Worm (Caenorhabditis elegans): ENCODE results near the gene nhr-135.
"Not testable (repeated sequence)": the region's sequence is repeated elsewhere in the genome, so short reads cannot be mapped to it uniquely, and the experiment has no call there.

nhr-135 gene

ce11 chrV:7060396-7060795 lies 33.2 kb downstream of the nhr-135 start, which contains the start of the genes Y57E12AL.6 and Y57E12AL.1 (continued):
- TF ChIP-seq D2030.7 (GFP tag; IDR thresholded peaks at IDR 0.05), result peak; percentile 65
- no peak for TF ChIP-seq ceh-79 (tag; optimal IDR thresholded peaks at IDR 0.05)
- TF ChIP-seq lin-35 (GFP tag; optimal IDR thresholded peaks at IDR 0.05), result peak; percentile 54 to 81 (median 55)
- TF ChIP-seq ztf-25 (GFP tag; IDR thresholded peaks at IDR 0.05), result no peak
- peak; percentile 45 for TF ChIP-seq dpl-1 (GFP tag; optimal IDR thresholded peaks at IDR 0.05)
- 0 out of 2 replicates have a peak, but pooled peaks have one; percentile 19 for TF ChIP-seq Y67H2A.10 (GFP tag; conservative IDR thresholded peaks at IDR 0.05)
- TF ChIP-seq pha-4 (tag; optimal IDR thresholded peaks at IDR 0.05), result peak; percentile 38
- no peak for TF ChIP-seq ztf-3 (GFP tag; optimal IDR thresholded peaks at IDR 0.05)
- TF ChIP-seq tlf-1 (GFP tag; optimal IDR thresholded peaks at IDR 0.05), result peak; percentile 59
- peak; percentile 16 for TF ChIP-seq mel-28 (tag; optimal IDR thresholded peaks at IDR 0.05; ENCODE audit: borderline replicate concordance)
- no peak for TF ChIP-seq F39B2.1 (GFP tag; IDR thresholded peaks at IDR 0.05)
- no peak for TF ChIP-seq nfya-2 (GFP tag; IDR thresholded peaks at IDR 0.05)
- TF ChIP-seq nhr-179 (tag; optimal IDR thresholded peaks at IDR 0.05), result no peak
- peak; percentile 49 for TF ChIP-seq madf-10 (tag; optimal IDR thresholded peaks at IDR 0.05)
- TF ChIP-seq F37B4.10 (GFP tag; IDR thresholded peaks at IDR 0.05), result no peak
- TF ChIP-seq Y53F4B.3 (GFP tag; IDR thresholded peaks at IDR 0.05), result no peak
- no peak for TF ChIP-seq nfya-1 (tag; optimal IDR thresholded peaks at IDR 0.05; ENCODE audit: borderline replicate concordance, insufficient read depth)
- TF ChIP-seq ekl-4 (GFP tag; IDR thresholded peaks at IDR 0.05), result peak; percentile 45; the same call in 1 of the 2 replicates
- peak; percentile 48 for TF ChIP-seq repo-1 (tag; optimal IDR thresholded peaks at IDR 0.05)
- no peak for TF ChIP-seq unc-130 (GFP tag; optimal IDR thresholded peaks at IDR 0.05)
- TF ChIP-seq sptf-2 (GFP tag; optimal IDR thresholded peaks at IDR 0.05), result no peak
- no peak for TF ChIP-seq aptf-2 (GFP tag; conservative IDR thresholded peaks at IDR 0.05)
- peak; percentile 87 for TF ChIP-seq dox-1 (GFP tag; IDR thresholded peaks at IDR 0.05)
- peak; percentile 65; the same call in 1 of the 2 replicates for TF ChIP-seq B0336.3 (GFP tag; IDR thresholded peaks at IDR 0.05)
- peak; percentile 46 for TF ChIP-seq tbp1 (GFP tag; optimal IDR thresholded peaks at IDR 0.05)
- no peak for TF ChIP-seq nhr-27 (tag; optimal IDR thresholded peaks at IDR 0.05)
- no peak for TF ChIP-seq B0019.2 (GFP tag; conservative IDR thresholded peaks at IDR 0.05)
- no peak for TF ChIP-seq hrde-1 (tag; optimal IDR thresholded peaks at IDR 0.05; ENCODE audit: borderline replicate concordance)
- TF ChIP-seq atf-7 (tag; optimal IDR thresholded peaks at IDR 0.05), result peak; percentile 33
- no peak for TF ChIP-seq bed-1 (GFP tag; IDR thresholded peaks at IDR 0.05)

ce11 chrV:7059350-7059749 lies 34.2 kb downstream of the nhr-135 start, which contains the start of gene mdt-6:
Gene mdt-6 (minus strand): TSS chrV:7059624.
- TF ChIP-seq hsf-1 (GFP tag; IDR thresholded peaks at IDR 0.05), result 0 out of 2 replicates have a peak, but pooled peaks have one; percentile 31
- TF ChIP-seq madf-6 (GFP tag; IDR thresholded peaks at IDR 0.05), result peak; percentile 51; the same call in 1 of the 2 replicates
- TF ChIP-seq hmg-1.2 (GFP tag; IDR thresholded peaks at IDR 0.05), result no peak
- TF ChIP-seq ekl-4 (GFP tag; IDR thresholded peaks at IDR 0.05), result peak; percentile 13; the same call in 1 of the 2 replicates
- TF ChIP-seq lin-54 (GFP tag; optimal IDR thresholded peaks at IDR 0.05), result peak; percentile 18
- TF ChIP-seq lin-26 (GFP tag; IDR thresholded peaks at IDR 0.05), result no peak
- TF ChIP-seq efl-1 (GFP tag; optimal IDR thresholded peaks at IDR 0.05), result no peak
- TF ChIP-seq B0336.3 (GFP tag; IDR thresholded peaks at IDR 0.05), result peak; percentile 53

- TF ChIP-seq F57C9.4 (tag; optimal IDR thresholded peaks at IDR 0.05); K12H6.12 (tag; optimal IDR thresholded peaks at IDR 0.05); nfya-2 (GFP tag; IDR thresholded peaks at IDR 0.05): not testable (repeated sequence)
Observed at ce11 chrV:7057795-7058194, 35.8 kb downstream of the nhr-135 start, which contains the start of gene Y57E12AL.2. Gene Y57E12AL.2 (plus strand): TSS chrV:7058095.

Data from whole organism, young adult.